Fruit fly (Drosophila melanogaster) whole organism, embryonic: ENCODE data around the gene Fic.

ENCODE experiments used
- Awh ChIP-seq: fragments of 200-800 bp; sonication (Bioruptor generic); IDR thresholded peaks from 2 replicates; pipeline ENCODE4, ENCODE4 v1.3.6; 2022; ENCODE audit warnings: missing biosample characterization, missing genetic modification characterization
- CG10267 ChIP-seq: fragments of 200-800 bp; sonication (Bioruptor generic); optimal IDR thresholded peaks from 2 replicates; lab custom pipeline; 2018; ENCODE audit warnings: missing biosample characterization, mild to moderate bottlenecking, missing genetic modification characterization, moderate library complexity
- CG10543 ChIP-seq: fragments of 200-800 bp; sonication (Bioruptor generic); optimal IDR thresholded peaks from 3 replicates; lab custom pipeline; 2017; ENCODE audit warnings: missing biosample characterization, mild to moderate bottlenecking, missing genetic modification characterization, moderate library complexity
- CG10654 ChIP-seq: fragments of 200-800 bp; sonication (Bioruptor generic); optimal IDR thresholded peaks from 2 replicates; lab custom pipeline; 2016; ENCODE audit warnings: missing biosample characterization, missing genetic modification characterization
- CG10959 ChIP-seq: fragments of 200-800 bp; sonication (Bioruptor generic); IDR thresholded peaks from 2 replicates; pipeline ENCODE4 v1.3.6; 2022; ENCODE audit warnings: missing biosample characterization, missing genetic modification characterization
- CG11504 ChIP-seq: fragments of 200-800 bp; sonication (Bioruptor generic); optimal IDR thresholded peaks from 3 replicates; lab custom pipeline; 2019; ENCODE audit warnings: missing biosample characterization, mild to moderate bottlenecking, missing genetic modification characterization, moderate library complexity
- CG11695 ChIP-seq: fragments of 200-800 bp; sonication (Bioruptor generic); IDR thresholded peaks from 3 replicates; pipeline ENCODE4 v1.3.6; 2022; ENCODE audit warnings: missing biosample characterization, missing genetic modification characterization
- CG11723 ChIP-seq: fragments of 200-800 bp; sonication (Bioruptor generic); optimal IDR thresholded peaks from 2 replicates; lab custom pipeline; 2017; ENCODE audit warnings: missing biosample characterization, mild to moderate bottlenecking, missing genetic modification characterization
- CG12659 ChIP-seq: fragments of 200-800 bp; sonication (Bioruptor generic); optimal IDR thresholded peaks from 3 replicates; lab custom pipeline; 2017; ENCODE audit warnings: mild to moderate bottlenecking, missing biosample characterization, missing genetic modification reagents, missing genetic modification characterization
- CG12769 ChIP-seq: fragments of 200-800 bp; sonication (Bioruptor generic); optimal IDR thresholded peaks from 2 replicates; lab custom pipeline; 2019; ENCODE audit warnings: missing biosample characterization, mild to moderate bottlenecking, missing genetic modification characterization, moderate library complexity
- CG1603 ChIP-seq: fragments of 200-800 bp; sonication (Bioruptor generic); optimal IDR thresholded peaks from 2 replicates; lab custom pipeline; 2019; ENCODE audit warnings: missing biosample characterization, mild to moderate bottlenecking, missing genetic modification characterization, moderate library complexity
- CG16779 ChIP-seq: fragments of 200-800 bp; sonication (Bioruptor generic); IDR thresholded peaks from 2 replicates; pipeline ENCODE4 v1.3.6; 2022; ENCODE audit warnings: missing biosample characterization, missing genetic modification characterization
- CG17359 ChIP-seq: fragments of 200-800 bp; sonication (Bioruptor generic); optimal IDR thresholded peaks from 3 replicates; lab custom pipeline; 2018; ENCODE audit warnings: missing biosample characterization, mild to moderate bottlenecking, missing genetic modification characterization, moderate library complexity
- CG17612 ChIP-seq: fragments of 200-800 bp; sonication (Bioruptor generic); IDR thresholded peaks from 2 replicates; pipeline ENCODE4 v1.3.6; 2022; ENCODE audit warnings: missing biosample characterization, missing genetic modification characterization
- CG18262 ChIP-seq: fragments of 200-800 bp; optimal IDR thresholded peaks from 3 replicates; lab custom pipeline; 2019; ENCODE audit warnings: missing biosample characterization, mild to moderate bottlenecking, missing genetic modification characterization, moderate library complexity
- CG18619 ChIP-seq: fragments of 200-800 bp; sonication (Bioruptor generic); optimal IDR thresholded peaks from 3 replicates; lab custom pipeline; 2017; ENCODE audit warnings: missing biosample characterization, mild to moderate bottlenecking, missing genetic modification characterization
- CG31365 ChIP-seq: fragments of 200-800 bp; sonication (Bioruptor generic); optimal IDR thresholded peaks from 2 replicates; lab custom pipeline; 2018; ENCODE audit warnings: missing biosample characterization, mild to moderate bottlenecking, missing genetic modification characterization
- CG33213 ChIP-seq: fragments of 200-800 bp; sonication (Bioruptor generic); optimal IDR thresholded peaks from 3 replicates; lab custom pipeline; 2016; ENCODE audit warnings: missing biosample characterization, missing genetic modification characterization
- CG4328 ChIP-seq: fragments of 200-800 bp; sonication (Bioruptor generic); optimal IDR thresholded peaks from 3 replicates; lab custom pipeline; 2017; ENCODE audit warnings: missing biosample characterization, missing genetic modification reagents, missing genetic modification characterization
- CG4707 ChIP-seq: fragments of 200-800 bp; sonication (Bioruptor generic); optimal IDR thresholded peaks from 2 replicates; lab custom pipeline; 2018; ENCODE audit warnings: missing biosample characterization, mild to moderate bottlenecking, missing genetic modification characterization, moderate library complexity
- CG5180 ChIP-seq: fragments of 200-800 bp; sonication (Bioruptor generic); optimal IDR thresholded peaks from 3 replicates; lab custom pipeline; 2017; ENCODE audit warnings: missing biosample characterization, missing genetic modification characterization, mild to moderate bottlenecking, moderate library complexity, missing genetic modification reagents
- CG6689 ChIP-seq: fragments of 200-800 bp; sonication (Bioruptor generic); IDR thresholded peaks from 2 replicates; pipeline ENCODE4 v1.3.6; 2022; ENCODE audit warnings: missing biosample characterization, missing genetic modification characterization
- CG6813 ChIP-seq: fragments of 200-800 bp; sonication (Bioruptor generic); optimal IDR thresholded peaks from 2 replicates; lab custom pipeline; 2017; ENCODE audit warnings: missing biosample characterization, missing genetic modification characterization, mild to moderate bottlenecking, moderate library complexity, missing genetic modification reagents
- CG8281 ChIP-seq: fragments of 200-800 bp; sonication (Bioruptor generic); optimal IDR thresholded peaks from 2 replicates; lab custom pipeline; 2018; ENCODE audit warnings: missing biosample characterization, mild to moderate bottlenecking, missing genetic modification characterization, moderate library complexity
- D ChIP-seq, 2 experiments: fragments of 200-800 bp in 1 of 2; fragments of >200 bp in 1 of 2; sonication (Bioruptor generic) in 1 of 2; optimal IDR thresholded peaks; 2 replicates in 1 of 2; 3 replicates in 1 of 2; lab custom pipeline; 2017; ENCODE audit warnings: mild to moderate bottlenecking in 1 of 2, missing biosample characterization in 1 of 2, missing genetic modification characterization in 1 of 2, missing genetic modification reagents in 1 of 2
- Doc3 ChIP-seq: fragments of 200-800 bp; sonication (Bioruptor generic); IDR thresholded peaks from 3 replicates; pipeline ENCODE4 v1.3.6; 2022; ENCODE audit warnings: missing biosample characterization, missing genetic modification characterization; ENCODE audit not compliant: partially characterized antibody
- Fer3 ChIP-seq: fragments of 200-800 bp; sonication (Bioruptor generic); optimal IDR thresholded peaks from 2 replicates; lab custom pipeline; 2018; ENCODE audit warnings: missing biosample characterization, mild to moderate bottlenecking, missing genetic modification characterization, moderate library complexity
- Hmr ChIP-seq: fragments of 200-800 bp; sonication (Bioruptor generic); optimal IDR thresholded peaks from 3 replicates; lab custom pipeline; 2017; ENCODE audit warnings: mild to moderate bottlenecking, missing biosample characterization, missing genetic modification reagents, missing genetic modification characterization
- Nf-YA ChIP-seq: fragments of 200-800 bp; sonication (Bioruptor generic); IDR thresholded peaks from 2 replicates; pipeline ENCODE4 v1.3.6; 2022; ENCODE audit warnings: missing biosample characterization, missing genetic modification characterization
- PHDP ChIP-seq: fragments of 200-800 bp; sonication (Bioruptor generic); optimal IDR thresholded peaks from 3 replicates; lab custom pipeline; 2018; ENCODE audit warnings: missing biosample characterization, mild to moderate bottlenecking, missing genetic modification characterization, moderate library complexity
- Ravus ChIP-seq: fragments of 200-800 bp; sonication (Bioruptor generic); IDR thresholded peaks from 2 replicates; pipeline ENCODE4 v1.3.6; 2022; ENCODE audit warnings: missing biosample characterization, missing genetic modification characterization
- Side ChIP-seq: fragments of 200-800 bp; sonication (Bioruptor generic); optimal IDR thresholded peaks from 2 replicates; lab custom pipeline; 2016; ENCODE audit warnings: missing biosample characterization, missing genetic modification characterization
- Sry-β ChIP-seq: fragments of 200-800 bp; sonication (Bioruptor generic); optimal IDR thresholded peaks from 2 replicates; lab custom pipeline; 2018; ENCODE audit warnings: missing biosample characterization, mild to moderate bottlenecking, missing genetic modification characterization, moderate library complexity
- Xrp1 ChIP-seq: fragments of 200-800 bp; sonication (Bioruptor generic); IDR thresholded peaks from 2 replicates; pipeline ENCODE4 v1.3.6; 2022; ENCODE audit warnings: missing biosample characterization, missing genetic modification characterization
- abd-A ChIP-seq: fragments of 200-800 bp; sonication (Bioruptor generic); optimal IDR thresholded peaks from 3 replicates; lab custom pipeline; 2019; ENCODE audit warnings: missing biosample characterization, mild to moderate bottlenecking, missing genetic modification characterization, moderate library complexity
- dmrt11E ChIP-seq: fragments of 200-800 bp; sonication (Bioruptor generic); optimal IDR thresholded peaks from 3 replicates; lab custom pipeline; 2018; ENCODE audit warnings: missing biosample characterization, mild to moderate bottlenecking, missing genetic modification characterization, moderate library complexity
- fd96Cb ChIP-seq: fragments of 200-800 bp; sonication (Bioruptor generic); optimal IDR thresholded peaks from 2 replicates; lab custom pipeline; 2018; ENCODE audit warnings: missing biosample characterization, mild to moderate bottlenecking, missing genetic modification characterization, moderate library complexity
- onecut ChIP-seq: fragments of 200-800 bp; sonication (Bioruptor generic); IDR thresholded peaks from 2 replicates; pipeline ENCODE4 v1.3.6; 2022; ENCODE audit warnings: missing biosample characterization, missing genetic modification characterization
- pan ChIP-seq, 4 experiments: fragments of >200 bp in 3 of 4; fragments of 200-800 bp in 1 of 4; sonication (Bioruptor generic) in 1 of 4; optimal IDR thresholded peaks in 3 of 4; IDR thresholded peaks in 1 of 4; 2 replicates each; pipeline versions ENCODE4 v1.3.6 to Lab custom; 2017 to 2022; ENCODE audit warnings: missing biosample characterization in 2 of 4, missing genetic modification characterization in 2 of 4, mixed read lengths in 1 of 4
- pb ChIP-seq: fragments of 200-800 bp; sonication (Bioruptor generic); optimal IDR thresholded peaks from 3 replicates; lab custom pipeline; 2016; ENCODE audit warnings: missing biosample characterization, missing genetic modification characterization
- repo ChIP-seq: fragments of 200-800 bp; sonication (Bioruptor generic); optimal IDR thresholded peaks from 2 replicates; lab custom pipeline; 2016; ENCODE audit warnings: missing biosample characterization, missing genetic modification characterization
- sens ChIP-seq: fragments of 200-800 bp; sonication (Bioruptor generic); peaks from one replicate; lab custom pipeline; 2016; ENCODE audit warnings: missing biosample characterization, missing genetic modification characterization
- sima ChIP-seq: fragments of 200-800 bp; sonication (Bioruptor generic); optimal IDR thresholded peaks from 2 replicates; lab custom pipeline; 2016; ENCODE audit warnings: missing biosample characterization, missing genetic modification characterization
- sna ChIP-seq: fragments of 200-800 bp; sonication (Bioruptor generic); IDR thresholded peaks from 2 replicates; pipeline ENCODE4 v1.3.6; 2022; ENCODE audit warnings: missing biosample characterization, missing genetic modification characterization; ENCODE audit not compliant: partially characterized antibody
- sob ChIP-seq: fragments of 200-800 bp; sonication (Bioruptor generic); IDR thresholded peaks from 2 replicates; pipeline ENCODE4 v1.3.6; 2022; ENCODE audit warnings: missing biosample characterization, missing genetic modification characterization
- tap ChIP-seq: fragments of 200-800 bp; optimal IDR thresholded peaks from 3 replicates; lab custom pipeline; 2019; ENCODE audit warnings: missing biosample characterization, mild to moderate bottlenecking, missing genetic modification characterization, moderate library complexity
- tgo ChIP-seq: fragments of 200-800 bp; sonication (Bioruptor generic); IDR thresholded peaks from 3 replicates; pipeline ENCODE4 v1.3.6; 2022; ENCODE audit warnings: missing biosample characterization, missing genetic modification characterization
- ttk ChIP-seq: fragments of 200-800 bp; sonication (Bioruptor generic); IDR thresholded peaks from 2 replicates; pipeline ENCODE4 v2.1.2; 2022; ENCODE audit warnings: missing biosample characterization, missing genetic modification characterization
- unpg ChIP-seq: fragments of 200-800 bp; sonication (Bioruptor generic); optimal IDR thresholded peaks from 3 replicates; lab custom pipeline; 2018; ENCODE audit warnings: missing biosample characterization, mild to moderate bottlenecking, missing genetic modification characterization, moderate library complexity

The Fic gene

dm6 chr2L:6461497-6461896 lies 37.4 kb downstream of the Fic start (continued):
- TF ChIP-seq fd96Cb (tag; lab: Kevin White, UChicago) (no peak), CG1603 (peak; percentile 57), Hmr (GFP tag; lab: Kevin White, UChicago) (peak; percentile 3), CG10959 (GFP tag; lab: Robert Waterston, UW) (no peak), onecut (GFP tag; lab: Robert Waterston, UW) (0 out of 2 replicates have a peak, but pooled peaks have one; percentile 5), CG10654 (GFP tag; lab: Kevin White, UChicago) (peak; percentile 8), CG4707 (peak; percentile 55), Ravus (GFP tag; lab: Robert Waterston, UW) (no peak), sima (no peak), CG17359 (peak; percentile 59), CG18619 (GFP tag; lab: Kevin White, UChicago) (no peak), CG12769 (tag; lab: Kevin White, UChicago) (no peak), pb (GFP tag; lab: Kevin White, UChicago) (no peak), CG12659 (GFP tag; lab: Kevin White, UChicago) (peak; percentile 18), unpg (peak; percentile 46), CG31365 (tag; lab: Kevin White, UChicago) (peak; percentile 10), CG5180 (GFP tag; lab: Kevin White, UChicago) (peak; percentile 58), abd-A (tag; lab: Kevin White, UChicago) (no peak), CG6689 (GFP tag; lab: Robert Waterston, UW) (no peak), Sry-β (GFP tag; lab: Kevin White, UChicago) (peak; percentile 18), CG33213 (GFP tag; lab: Kevin White, UChicago) (peak; percentile 33), CG8281 (tag; lab: Kevin White, UChicago) (peak; percentile 25), CG4328 (GFP tag; lab: Kevin White, UChicago) (peak; percentile 25), repo (GFP tag; lab: Kevin White, UChicago) (no peak), CG6813 (GFP tag; lab: Kevin White, UChicago) (peak; percentile 70), sna (GFP tag; lab: Robert Waterston, UW) (no peak), CG16779 (GFP tag; lab: Robert Waterston, UW) (no peak), CG18262 (tag; lab: Kevin White, UChicago) (peak; percentile 20), Xrp1 (GFP tag; lab: Robert Waterston, UW) (peak; percentile 63), CG11723 (GFP tag; lab: Kevin White, UChicago) (peak; percentile 2), CG10543 (GFP tag; lab: Kevin White, UChicago) (no peak), Nf-YA (GFP tag; lab: Robert Waterston, UW) (0 out of 2 replicates have a peak, but pooled peaks have one; percentile 16), CG10267 (tag; lab: Kevin White, UChicago) (no peak), sens (GFP tag; lab: Kevin White, UChicago) (peak; percentile 55), Doc3 (GFP tag; lab: Robert Waterston, UW) (no peak), tap (tag; lab: Kevin White, UChicago) (peak; percentile 15), pan (optimal IDR thresholded peaks at IDR 0.05; lab: Kevin White, UChicago) (no peak), pan (GFP tag; optimal IDR thresholded peaks at IDR 0.05 in 1 of 2, IDR thresholded peaks at IDR 0.05 in 1 of 2) (peak in 1 of 2 experiments; percentile 35), CG17612 (GFP tag; lab: Robert Waterston, UW) (no peak), ttk (GFP tag; lab: Robert Waterston, UW) (0 out of 2 replicates have a peak, but pooled peaks have one; percentile 15), tgo (GFP tag; lab: Robert Waterston, UW) (no peak), CG11695 (peak; percentile 63; the same call in 1 of the 3 replicates), PHDP (peak; percentile 61), Fer3 (tag; lab: Kevin White, UChicago) (peak; percentile 37), CG11504 (tag; lab: Kevin White, UChicago) (peak; percentile 46), D (optimal IDR thresholded peaks at IDR 0.05; lab: Kevin White, UChicago) (no peak), D (GFP tag; optimal IDR thresholded peaks at IDR 0.05; lab: Kevin White, UChicago) (peak; percentile 50), Side (GFP tag; lab: Kevin White, UChicago) (no peak), sob (GFP tag; lab: Robert Waterston, UW) (0 out of 2 replicates have a peak, but pooled peaks have one; percentile 25), Awh (GFP tag; lab: Robert Waterston, UW) (peak; percentile 46; the same call in 1 of the 2 replicates), dmrt11E (tag; lab: Kevin White, UChicago) (peak; percentile 1)
